Fruit fly (Drosophila melanogaster) whole organism, adult: ENCODE measurements around the gene Sr-CIV.

ENCODE experiments used
- CG1620 ChIP-seq: fragments of 200-800 bp; sonication (Bioruptor generic); optimal IDR thresholded peaks from 2 replicates; lab custom pipeline; 2016; ENCODE audit warnings: missing biosample characterization, missing genetic modification characterization
- CG5204 ChIP-seq: fragments of 200-800 bp; sonication (Bioruptor generic); optimal IDR thresholded peaks from 2 replicates; lab custom pipeline; 2016; ENCODE audit warnings: missing biosample characterization, missing genetic modification characterization
- CG7045 ChIP-seq: fragments of 200-800 bp; sonication (Bioruptor generic); optimal IDR thresholded peaks from 2 replicates; lab custom pipeline; 2017; ENCODE audit warnings: missing biosample characterization, mild to moderate bottlenecking, missing genetic modification characterization
- CG7101 ChIP-seq: fragments of 200-800 bp; sonication (Bioruptor generic); optimal IDR thresholded peaks from 2 replicates; lab custom pipeline; 2018; ENCODE audit warnings: missing biosample characterization, mild to moderate bottlenecking, missing genetic modification characterization, moderate library complexity
- Clk ChIP-seq: fragments of 200-800 bp; sonication (Bioruptor generic); optimal IDR thresholded peaks from 2 replicates; lab custom pipeline; 2017; ENCODE audit warnings: missing biosample characterization, missing genetic modification characterization
- Crg-1 ChIP-seq: fragments of 200-800 bp; sonication (Bioruptor generic); optimal IDR thresholded peaks from 2 replicates; lab custom pipeline; 2016; ENCODE audit warnings: missing biosample characterization, missing genetic modification characterization
- Hr96 ChIP-seq: fragments of 200-800 bp; sonication (Bioruptor generic); optimal IDR thresholded peaks from 2 replicates; lab custom pipeline; 2016; ENCODE audit warnings: missing biosample characterization, missing genetic modification characterization
- Mnt ChIP-seq: fragments of 200-800 bp; sonication (Bioruptor generic); optimal IDR thresholded peaks from 2 replicates; lab custom pipeline; 2016; ENCODE audit warnings: missing biosample characterization, mild to moderate bottlenecking, missing genetic modification characterization
- cic ChIP-seq: fragments of 200-800 bp; sonication (Bioruptor generic); optimal IDR thresholded peaks from 2 replicates; lab custom pipeline; 2017; ENCODE audit warnings: missing biosample characterization, mild to moderate bottlenecking, missing genetic modification characterization, moderate library complexity
- cnc ChIP-seq, 2 experiments: fragments of >200 bp; optimal IDR thresholded peaks; 2 replicates each; lab custom pipeline; 2017
- kay ChIP-seq: fragments of 200-800 bp; sonication (Bioruptor generic); peaks from one replicate; lab custom pipeline; 2016; ENCODE audit warnings: missing biosample characterization, missing genetic modification characterization, borderline replicate concordance
- pad ChIP-seq: fragments of 200-800 bp; sonication (Bioruptor generic); optimal IDR thresholded peaks from 3 replicates; lab custom pipeline; 2017; ENCODE audit warnings: missing biosample characterization, missing genetic modification characterization, mild to moderate bottlenecking, moderate library complexity, missing genetic modification reagents
- tj ChIP-seq: fragments of 200-800 bp; sonication (Bioruptor generic); optimal IDR thresholded peaks from 3 replicates; lab custom pipeline; 2017; ENCODE audit warnings: missing biosample characterization, mild to moderate bottlenecking, missing genetic modification characterization, moderate library complexity

DNA sequence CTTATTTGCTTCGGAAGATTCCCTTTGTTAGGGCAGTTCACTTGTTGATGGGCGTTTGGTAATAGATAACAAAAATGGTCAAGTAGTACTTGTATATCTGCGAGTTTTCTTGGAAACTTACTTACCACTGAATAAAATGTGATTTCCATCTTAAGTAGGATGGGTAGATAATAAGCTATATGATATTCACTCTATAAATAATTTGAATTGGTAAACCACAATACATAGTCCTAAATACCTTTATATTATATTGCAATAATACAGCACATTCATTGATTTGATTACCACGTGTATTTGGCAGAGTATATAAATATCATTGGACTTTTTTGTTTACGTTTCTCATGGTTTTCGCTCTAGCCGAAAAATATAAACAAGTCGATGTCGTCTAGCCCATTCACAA is 47.9 kb downstream of the Sr-CIV start:
- TF ChIP-seq tj (GFP tag; lab: Kevin White, UChicago) (no peak), CG5204 (no peak), pad (no peak), CG7101 (tag; lab: Kevin White, UChicago) (no peak), CG1620 (GFP tag; lab: Kevin White, UChicago) (no peak), Clk (GFP tag; lab: Kevin White, UChicago) (no peak), cnc (optimal IDR thresholded peaks at IDR 0.05; lab: Kevin White, UChicago) (no peak), kay (GFP tag; lab: Kevin White, UChicago) (no peak), Mnt (GFP tag; lab: Kevin White, UChicago) (no peak), Crg-1 (GFP tag; lab: Kevin White, UChicago) (no peak), CG7045 (GFP tag; lab: Kevin White, UChicago) (no peak), Hr96 (GFP tag; lab: Kevin White, UChicago) (no peak), cic (GFP tag; lab: Kevin White, UChicago) (no peak)
